Fruit fly (Drosophila melanogaster): ENCODE measurements around the gene CG2126.

The CG2126 gene

dm6 chr3R:31736776-31737175, 39.7 kb downstream of the CG2126 start, which contains the start of the genes CstF50 and CG11563 (continued):
- TF ChIP-seq CG11504 (tag; optimal IDR thresholded peaks at IDR 0.05) = no peak
- no peak for TF ChIP-seq CG14965 (GFP tag; optimal IDR thresholded peaks at IDR 0.05; ENCODE audit: borderline replicate concordance)
- no peak for TF ChIP-seq tgo (GFP tag; IDR thresholded peaks at IDR 0.05)
- TF ChIP-seq CG14710 (tag; optimal IDR thresholded peaks at IDR 0.05) = peak; percentile 25
- peak; percentile 22 for TF ChIP-seq HmgZ (tag; optimal IDR thresholded peaks at IDR 0.05)
- TF ChIP-seq CG14441 (GFP tag; IDR thresholded peaks at IDR 0.05) = no peak
- TF ChIP-seq E2f2 (GFP tag; IDR thresholded peaks at IDR 0.05) = peak; percentile 34
- no peak for TF ChIP-seq so (GFP tag; IDR thresholded peaks at IDR 0.05)
- TF ChIP-seq HmgD (GFP tag; optimal IDR thresholded peaks at IDR 0.05) = no peak
- no peak for TF ChIP-seq CG6272 (GFP tag; IDR thresholded peaks at IDR 0.05)
- TF ChIP-seq CG2116 (GFP tag; optimal IDR thresholded peaks at IDR 0.05) = peak; percentile 24
- TF ChIP-seq Scr (GFP tag; IDR thresholded peaks at IDR 0.05; ENCODE audit: partially characterized antibody) = peak; percentile 46
- peak; percentile 48 for TF ChIP-seq Ets97D (GFP tag; optimal IDR thresholded peaks at IDR 0.05)
- peak; percentile 74 for TF ChIP-seq pzg (GFP tag; optimal IDR thresholded peaks at IDR 0.05)
- TF ChIP-seq pnt (GFP tag; optimal IDR thresholded peaks at IDR 0.05) = no peak
- TF ChIP-seq tna (GFP tag; IDR thresholded peaks at IDR 0.05; ENCODE audit: partially characterized antibody) = peak; percentile 17; the same call in 1 of the 2 replicates
- TF ChIP-seq fd3F (GFP tag; optimal IDR thresholded peaks at IDR 0.05) = no peak
- TF ChIP-seq Meics (GFP tag; optimal IDR thresholded peaks at IDR 0.05) = no peak
- TF ChIP-seq Stat92E (GFP tag; optimal IDR thresholded peaks at IDR 0.05) = no peak
- no peak for TF ChIP-seq Lpt (GFP tag; optimal IDR thresholded peaks at IDR 0.05)
- peak; percentile 84 for TF ChIP-seq CG9797 (GFP tag; optimal IDR thresholded peaks at IDR 0.05)
- no peak for TF ChIP-seq Mes4 (GFP tag; optimal IDR thresholded peaks at IDR 0.05)
- no peak for TF ChIP-seq seq (GFP tag; IDR thresholded peaks at IDR 0.05)
- no peak for TF ChIP-seq CG12744 (GFP tag; optimal IDR thresholded peaks at IDR 0.05)
- no peak for TF ChIP-seq Awh (GFP tag; IDR thresholded peaks at IDR 0.05)
- TF ChIP-seq sna (GFP tag; IDR thresholded peaks at IDR 0.05; ENCODE audit: partially characterized antibody) = peak; percentile 56; the same call in 1 of the 2 replicates
- TF ChIP-seq Vsx1 (GFP tag; optimal IDR thresholded peaks at IDR 0.05) = no peak
- no peak for TF ChIP-seq CG30403 (GFP tag; optimal IDR thresholded peaks at IDR 0.05)
- TF ChIP-seq Oaz (GFP tag; IDR thresholded peaks at IDR 0.05) = no peak
- TF ChIP-seq Deaf1 (tag; optimal IDR thresholded peaks at IDR 0.05) = no peak
- TF ChIP-seq CG15479 (GFP tag; optimal IDR thresholded peaks at IDR 0.05) = no peak
- TF ChIP-seq mld (GFP tag; IDR thresholded peaks at IDR 0.05; ENCODE audit: partially characterized antibody) = no peak
- no peak for TF ChIP-seq Hmx (GFP tag; optimal IDR thresholded peaks at IDR 0.05)
- TF ChIP-seq CG6683 (GFP tag; optimal IDR thresholded peaks at IDR 0.05) = no peak
- TF ChIP-seq lilli (GFP tag; optimal IDR thresholded peaks at IDR 0.05) = no peak
- no peak for TF ChIP-seq CG7839 (tag; optimal IDR thresholded peaks at IDR 0.05)
- no peak for TF ChIP-seq Optix (GFP tag; IDR thresholded peaks at IDR 0.05)
- TF ChIP-seq zen (tag; optimal IDR thresholded peaks at IDR 0.05) = peak; percentile 15
- TF ChIP-seq Blimp-1 (GFP tag; optimal IDR thresholded peaks at IDR 0.05) = no peak
- no peak for TF ChIP-seq az2 (GFP tag; optimal IDR thresholded peaks at IDR 0.05)
- TF ChIP-seq CG4328 (GFP tag; optimal IDR thresholded peaks at IDR 0.05) = no peak
- TF ChIP-seq trem (tag; optimal IDR thresholded peaks at IDR 0.05) = peak; percentile 56
- TF ChIP-seq odd (GFP tag; optimal IDR thresholded peaks at IDR 0.05) = no peak
- TF ChIP-seq crol (GFP tag; IDR thresholded peaks at IDR 0.05) = no peak
- no peak for TF ChIP-seq disco-r (GFP tag; optimal IDR thresholded peaks at IDR 0.05)
- TF ChIP-seq Bgb (GFP tag; IDR thresholded peaks at IDR 0.05; ENCODE audit: partially characterized antibody) = peak; percentile 28; the same call in 1 of the 2 replicates
- TF ChIP-seq aop (GFP tag; IDR thresholded peaks at IDR 0.05) = no peak
- no peak for TF ChIP-seq grau (tag; optimal IDR thresholded peaks at IDR 0.05)
- TF ChIP-seq amos (GFP tag; IDR thresholded peaks at IDR 0.05; ENCODE audit: partially characterized antibody) = peak; percentile 7; the same call in 1 of the 2 replicates
- TF ChIP-seq CG15514 (GFP tag; optimal IDR thresholded peaks at IDR 0.05) = peak; percentile 73
- TF ChIP-seq CG9932 (GFP tag; IDR thresholded peaks at IDR 0.05) = no peak

Data from whole organism, embryonic.